Fruit fly (Drosophila melanogaster): ENCODE data around the gene Tsp66E.
A peak's percentile ranks its signal among the peaks of the same experiment; 100 is the strongest.

Tsp66E gene

dm6 chr3L:8891167-8891618 lies 21.1 kb upstream of the Tsp66E start, which contains the start of gene Mcm7:
TSS of gene Mcm7 (plus strand) at chr3L:8891596.
- no peak for TF ChIP-seq CG6808 (GFP tag; optimal IDR thresholded peaks at IDR 0.05)
- TF ChIP-seq achi (GFP tag; optimal IDR thresholded peaks at IDR 0.05): no peak
- no peak for TF ChIP-seq CG8319 (GFP tag; optimal IDR thresholded peaks at IDR 0.05)
- no peak for TF ChIP-seq CG8632 (GFP tag; optimal IDR thresholded peaks at IDR 0.05)
- no peak for TF ChIP-seq esn (GFP tag; optimal IDR thresholded peaks at IDR 0.05)
- TF ChIP-seq CG11294 (GFP tag; IDR thresholded peaks at IDR 0.05): no peak
- no peak for TF ChIP-seq Ets21C (GFP tag; optimal IDR thresholded peaks at IDR 0.05)
- no peak for TF ChIP-seq CG3032 (tag; optimal IDR thresholded peaks at IDR 0.05)
- TF ChIP-seq CG4318 (GFP tag; optimal IDR thresholded peaks at IDR 0.05): no peak
- no peak for TF ChIP-seq vri (GFP tag; optimal IDR thresholded peaks at IDR 0.05)
- TF ChIP-seq Blimp-1 (GFP tag; optimal IDR thresholded peaks at IDR 0.05): no peak
- TF ChIP-seq Smox (GFP tag; optimal IDR thresholded peaks at IDR 0.05): no peak
- no peak for TF ChIP-seq CG6854 (GFP tag; optimal IDR thresholded peaks at IDR 0.05)
- TF ChIP-seq dac (GFP tag; optimal IDR thresholded peaks at IDR 0.05): no peak

- TF ChIP-seq spab (GFP tag; optimal IDR thresholded peaks at IDR 0.05) (no peak), CG15336 (GFP tag; IDR thresholded peaks at IDR 0.05) (no peak), net (GFP tag; optimal IDR thresholded peaks at IDR 0.05) (no peak), fd59A (GFP tag; optimal IDR thresholded peaks at IDR 0.05) (no peak), Hr39 (GFP tag; optimal IDR thresholded peaks at IDR 0.05) (no peak), fd85E (GFP tag; optimal IDR thresholded peaks at IDR 0.05) (no peak), topi (GFP tag; optimal IDR thresholded peaks at IDR 0.05) (no peak), Eip93F (GFP tag; optimal IDR thresholded peaks at IDR 0.05) (no peak), CG31627 (GFP tag; optimal IDR thresholded peaks at IDR 0.05) (no peak), lz (GFP tag; optimal IDR thresholded peaks at IDR 0.05) (no peak), dsx (GFP tag; optimal IDR thresholded peaks at IDR 0.05; ENCODE audit: poor library complexity, severe bottlenecking) (no peak), pdm3 (GFP tag; optimal IDR thresholded peaks at IDR 0.05) (no peak), CG9139 (GFP tag; optimal IDR thresholded peaks at IDR 0.05) (no peak), eg (GFP tag; IDR thresholded peaks at IDR 0.05) (no peak), Eip78C (GFP tag) (no peak), CG3919 (GFP tag; optimal IDR thresholded peaks at IDR 0.05) (no peak)
These were observed 7.2 kb upstream of the Tsp66E start, which contains the start of gene TrpA1 for dm6 chr3L:8905100-8905499. TSS of gene TrpA1 (minus strand) at chr3L:8905200.

- peak; percentile 72 for TF ChIP-seq CG6792 (GFP tag; optimal IDR thresholded peaks at IDR 0.05)
- TF ChIP-seq Ets21C (GFP tag; optimal IDR thresholded peaks at IDR 0.05): peak; percentile 73
- TF ChIP-seq CG8319 (GFP tag; optimal IDR thresholded peaks at IDR 0.05): peak; percentile 42
- peak; percentile 56 for TF ChIP-seq CG16779 (tag; optimal IDR thresholded peaks at IDR 0.05)
- peak; percentile 69 for TF ChIP-seq net (GFP tag; optimal IDR thresholded peaks at IDR 0.05)
- TF ChIP-seq CG9139 (GFP tag; optimal IDR thresholded peaks at IDR 0.05): peak; percentile 40
- peak; percentile 93 for TF ChIP-seq svp (GFP tag)
- peak; percentile 26 for TF ChIP-seq CG11762 (GFP tag; optimal IDR thresholded peaks at IDR 0.05; ENCODE audit: insufficient read depth)
- peak; percentile 79 for TF ChIP-seq CG32006 (GFP tag; optimal IDR thresholded peaks at IDR 0.05)
- TF ChIP-seq CG10669 (GFP tag; optimal IDR thresholded peaks at IDR 0.05): peak; percentile 58
- TF ChIP-seq dac (GFP tag; optimal IDR thresholded peaks at IDR 0.05): peak; percentile 19
- TF ChIP-seq Eip93F (GFP tag; optimal IDR thresholded peaks at IDR 0.05): peak; percentile 12
- TF ChIP-seq achi (GFP tag; optimal IDR thresholded peaks at IDR 0.05): peak; percentile 75
- TF ChIP-seq acj6 (GFP tag; optimal IDR thresholded peaks at IDR 0.05): peak; percentile 71
- peak; percentile 30 for TF ChIP-seq CG6276 (GFP tag; optimal IDR thresholded peaks at IDR 0.05)
- TF ChIP-seq topi (GFP tag; optimal IDR thresholded peaks at IDR 0.05): peak; percentile 84
- peak; percentile 57 for TF ChIP-seq CG15336 (GFP tag; IDR thresholded peaks at IDR 0.05)
- TF ChIP-seq eg (GFP tag; IDR thresholded peaks at IDR 0.05): 0 out of 3 replicates have a peak, but pooled peaks have one; percentile 11
- peak; percentile 84 for TF ChIP-seq lz (GFP tag; optimal IDR thresholded peaks at IDR 0.05)
- TF ChIP-seq pdm3 (GFP tag; optimal IDR thresholded peaks at IDR 0.05): peak; percentile 74
- TF ChIP-seq CG31627 (GFP tag; optimal IDR thresholded peaks at IDR 0.05): peak; percentile 69
- peak; percentile 34 to 43 for TF ChIP-seq ss (GFP tag; optimal IDR thresholded peaks at IDR 0.05)
- peak; percentile 85 for TF ChIP-seq Sox102F (GFP tag; optimal IDR thresholded peaks at IDR 0.05)
- TF ChIP-seq spab (GFP tag; optimal IDR thresholded peaks at IDR 0.05): peak; percentile 42
- no peak for TF ChIP-seq Hr38 (GFP tag; optimal IDR thresholded peaks at IDR 0.05)
- TF ChIP-seq CG8119 (GFP tag; IDR thresholded peaks at IDR 0.05): peak; percentile 74
- TF ChIP-seq CG6854 (GFP tag; optimal IDR thresholded peaks at IDR 0.05): peak; percentile 10
- TF ChIP-seq Hr4 (GFP tag; optimal IDR thresholded peaks at IDR 0.05): peak; percentile 67
- TF ChIP-seq OdsH (GFP tag; optimal IDR thresholded peaks at IDR 0.05): peak; percentile 52
- TF ChIP-seq CG11902 (GFP tag; optimal IDR thresholded peaks at IDR 0.05): peak; percentile 51
- TF ChIP-seq Sox14 (GFP tag; optimal IDR thresholded peaks at IDR 0.05): peak; percentile 82
These were observed 1.3 kb downstream of the Tsp66E start for dm6 chr3L:8913537-8914108.
